Fruit fly (Drosophila melanogaster) whole organism, embryonic: Measurements from ENCODE around the gene hog.

Source experiments
- Asciz ChIP-seq: fragments of 200-800 bp; sonication (Bioruptor generic); optimal IDR thresholded peaks from 2 replicates; lab custom pipeline; 2017; ENCODE audit warnings: missing biosample characterization, mild to moderate bottlenecking, missing genetic modification characterization, missing genetic modification reagents
- Atf6 ChIP-seq: fragments of 200-800 bp; sonication (Bioruptor generic); IDR thresholded peaks from 2 replicates; pipeline ENCODE4 v1.3.6; 2022; ENCODE audit warnings: missing biosample characterization, missing genetic modification characterization
- CG12155 ChIP-seq: fragments of 200-800 bp; sonication (Bioruptor generic); optimal IDR thresholded peaks from 3 replicates; lab custom pipeline; 2016; ENCODE audit warnings: missing biosample characterization, missing genetic modification characterization
- CG12236 ChIP-seq: fragments of 200-800 bp; sonication (Bioruptor generic); optimal IDR thresholded peaks from 2 replicates; lab custom pipeline; 2016; ENCODE audit warnings: missing biosample characterization, missing genetic modification characterization
- CG12744 ChIP-seq: fragments of 200-800 bp; sonication (Bioruptor generic); optimal IDR thresholded peaks from 2 replicates; lab custom pipeline; 2016; ENCODE audit warnings: missing biosample characterization, missing genetic modification characterization
- CG12769 ChIP-seq: fragments of 200-800 bp; sonication (Bioruptor generic); optimal IDR thresholded peaks from 2 replicates; lab custom pipeline; 2019; ENCODE audit warnings: missing biosample characterization, mild to moderate bottlenecking, missing genetic modification characterization, moderate library complexity
- CG14710 ChIP-seq: fragments of 200-800 bp; sonication (Bioruptor generic); optimal IDR thresholded peaks from 3 replicates; lab custom pipeline; 2019; ENCODE audit warnings: missing biosample characterization, mild to moderate bottlenecking, missing genetic modification characterization, moderate library complexity
- CG1529 ChIP-seq: fragments of 200-800 bp; sonication (Bioruptor generic); optimal IDR thresholded peaks from 3 replicates; lab custom pipeline; 2018; ENCODE audit warnings: missing biosample characterization, missing genetic modification characterization
- CG15601 ChIP-seq: fragments of 200-800 bp; sonication (Bioruptor generic); optimal IDR thresholded peaks from 3 replicates; lab custom pipeline; 2019; ENCODE audit warnings: missing biosample characterization, mild to moderate bottlenecking, missing genetic modification characterization, moderate library complexity
- CG16815 ChIP-seq: fragments of 200-800 bp; sonication (Bioruptor generic); optimal IDR thresholded peaks from 3 replicates; lab custom pipeline; 2017; ENCODE audit warnings: missing biosample characterization, mild to moderate bottlenecking, missing genetic modification characterization
- CG2712 ChIP-seq: fragments of 200-800 bp; optimal IDR thresholded peaks from 3 replicates; lab custom pipeline; 2019; ENCODE audit warnings: missing biosample characterization, mild to moderate bottlenecking, missing genetic modification characterization, moderate library complexity
- CG2875 ChIP-seq: fragments of 200-800 bp; sonication (Bioruptor generic); optimal IDR thresholded peaks from 2 replicates; lab custom pipeline; 2017; ENCODE audit warnings: missing biosample characterization, mild to moderate bottlenecking, missing genetic modification characterization, missing genetic modification reagents
- CG30431 ChIP-seq: fragments of 200-800 bp; sonication (Bioruptor generic); optimal IDR thresholded peaks from 2 replicates; lab custom pipeline; 2017; ENCODE audit warnings: missing biosample characterization, missing genetic modification characterization
- CG31224 ChIP-seq: fragments of 200-800 bp; sonication (Bioruptor generic); IDR thresholded peaks from 2 replicates; pipeline ENCODE4 v1.3.6; 2022; ENCODE audit warnings: missing biosample characterization, missing genetic modification characterization
- CG32767 ChIP-seq: fragments of 200-800 bp; sonication (Bioruptor generic); IDR thresholded peaks from 2 replicates; pipeline ENCODE4 v1.3.6; 2022; ENCODE audit warnings: missing biosample characterization, missing genetic modification characterization
- CG34422 ChIP-seq: fragments of 200-800 bp; sonication (Bioruptor generic); IDR thresholded peaks from 3 replicates; pipeline ENCODE4 v1.3.6; 2022; ENCODE audit warnings: missing biosample characterization, missing genetic modification characterization
- CG4707 ChIP-seq: fragments of 200-800 bp; sonication (Bioruptor generic); optimal IDR thresholded peaks from 2 replicates; lab custom pipeline; 2018; ENCODE audit warnings: missing biosample characterization, mild to moderate bottlenecking, missing genetic modification characterization, moderate library complexity
- CG6654 ChIP-seq: fragments of 200-800 bp; sonication (Bioruptor generic); optimal IDR thresholded peaks from 2 replicates; lab custom pipeline; 2017; ENCODE audit warnings: missing biosample characterization, mild to moderate bottlenecking, missing genetic modification characterization
- CG8281 ChIP-seq: fragments of 200-800 bp; sonication (Bioruptor generic); optimal IDR thresholded peaks from 2 replicates; lab custom pipeline; 2018; ENCODE audit warnings: missing biosample characterization, mild to moderate bottlenecking, missing genetic modification characterization, moderate library complexity
- CG8359 ChIP-seq: fragments of 200-800 bp; sonication (Bioruptor generic); optimal IDR thresholded peaks from 2 replicates; lab custom pipeline; 2017; ENCODE audit warnings: missing biosample characterization, mild to moderate bottlenecking, missing genetic modification characterization, borderline replicate concordance
- CG9727 ChIP-seq: fragments of 200-800 bp; sonication (Bioruptor generic); optimal IDR thresholded peaks from 3 replicates; lab custom pipeline; 2017; ENCODE audit warnings: missing biosample characterization, mild to moderate bottlenecking, missing genetic modification characterization
- CHES-1-like ChIP-seq: fragments of 200-800 bp; sonication (Bioruptor generic); optimal IDR thresholded peaks from 2 replicates; lab custom pipeline; 2016; ENCODE audit warnings: missing biosample characterization, missing genetic modification characterization
- Chrac-16 ChIP-seq: fragments of 200-800 bp; sonication (Bioruptor generic); optimal IDR thresholded peaks from 3 replicates; lab custom pipeline; 2016; ENCODE audit warnings: missing biosample characterization, missing genetic modification characterization
- D ChIP-seq, 2 experiments: fragments of 200-800 bp in 1 of 2; fragments of >200 bp in 1 of 2; sonication (Bioruptor generic) in 1 of 2; optimal IDR thresholded peaks; 2 replicates in 1 of 2; 3 replicates in 1 of 2; lab custom pipeline; 2017; ENCODE audit warnings: mild to moderate bottlenecking in 1 of 2, missing biosample characterization in 1 of 2, missing genetic modification characterization in 1 of 2, missing genetic modification reagents in 1 of 2
- Ets65A ChIP-seq: fragments of 200-800 bp; sonication (Bioruptor generic); peaks from one replicate; lab custom pipeline; 2016; ENCODE audit warnings: missing biosample characterization, missing genetic modification characterization
- Fer2 ChIP-seq: fragments of 200-800 bp; sonication (Bioruptor generic); optimal IDR thresholded peaks from 2 replicates; lab custom pipeline; 2018; ENCODE audit warnings: missing biosample characterization, mild to moderate bottlenecking, missing genetic modification characterization, moderate library complexity
- H2.0 ChIP-seq: fragments of 200-800 bp; sonication (Bioruptor generic); IDR thresholded peaks from 2 replicates; pipeline ENCODE4 v1.3.6; 2022; ENCODE audit warnings: missing biosample characterization, missing genetic modification characterization
- Max ChIP-seq: fragments of 200-800 bp; sonication (Bioruptor generic); optimal IDR thresholded peaks from 2 replicates; lab custom pipeline; 2016; ENCODE audit warnings: missing biosample characterization, mild to moderate bottlenecking, missing genetic modification characterization
- Med ChIP-seq: fragments of 200-800 bp; sonication (Bioruptor generic); peaks from one replicate; lab custom pipeline; 2016; ENCODE audit warnings: missing biosample characterization, missing genetic modification characterization, mild to moderate bottlenecking, inconsistent platforms, moderate library complexity
- NC2α ChIP-seq: fragments of 200-800 bp; sonication (Bioruptor generic); optimal IDR thresholded peaks from 2 replicates; lab custom pipeline; 2016; ENCODE audit warnings: missing biosample characterization, missing genetic modification characterization
- NC2β ChIP-seq: fragments of 200-800 bp; sonication (Bioruptor generic); optimal IDR thresholded peaks from 2 replicates; lab custom pipeline; 2016; ENCODE audit warnings: missing biosample characterization, missing genetic modification characterization
- Neu2 ChIP-seq: fragments of 200-800 bp; sonication (Bioruptor generic); optimal IDR thresholded peaks from 3 replicates; lab custom pipeline; 2016; ENCODE audit warnings: missing biosample characterization, missing genetic modification characterization, borderline replicate concordance
- PHDP ChIP-seq: fragments of 200-800 bp; sonication (Bioruptor generic); optimal IDR thresholded peaks from 3 replicates; lab custom pipeline; 2018; ENCODE audit warnings: missing biosample characterization, mild to moderate bottlenecking, missing genetic modification characterization, moderate library complexity
- Tbp ChIP-seq: fragments of >200 bp; optimal IDR thresholded peaks from 2 replicates; lab custom pipeline; 2018; ENCODE audit warnings: missing biosample characterization, missing genetic modification characterization
- Usf ChIP-seq: fragments of 200-800 bp; sonication (Bioruptor generic); optimal IDR thresholded peaks from 2 replicates; lab custom pipeline; 2017; ENCODE audit warnings: missing genotype, missing biosample characterization, missing genetic modification characterization
- Xrp1 ChIP-seq: fragments of 200-800 bp; sonication (Bioruptor generic); IDR thresholded peaks from 2 replicates; pipeline ENCODE4 v1.3.6; 2022; ENCODE audit warnings: missing biosample characterization, missing genetic modification characterization
- caup ChIP-seq: fragments of 200-800 bp; sonication (Bioruptor generic); optimal IDR thresholded peaks from 3 replicates; lab custom pipeline; 2017; ENCODE audit warnings: missing biosample characterization, mild to moderate bottlenecking, missing genetic modification characterization, moderate library complexity; ENCODE audit not compliant: severe bottlenecking
- croc ChIP-seq: fragments of 200-800 bp; sonication (Bioruptor generic); conservative IDR thresholded peaks from 3 replicates; pipeline ENCODE4 v1.3.6; 2022; ENCODE audit warnings: missing biosample characterization, missing genetic modification characterization
- dan ChIP-seq: fragments of 200-800 bp; sonication (Bioruptor generic); IDR thresholded peaks from 2 replicates; pipeline ENCODE4 v1.3.6; 2022; ENCODE audit warnings: missing biosample characterization, missing genetic modification characterization
- eve ChIP-seq, 2 experiments: fragments of >200 bp; optimal IDR thresholded peaks; 2 replicates each; lab custom pipeline; 2017; ENCODE audit warnings: missing biosample characterization in 2 of 2, missing genetic modification characterization in 2 of 2
- fu2 ChIP-seq: fragments of 200-800 bp; sonication (Bioruptor generic); optimal IDR thresholded peaks from 2 replicates; lab custom pipeline; 2016; ENCODE audit warnings: missing biosample characterization, missing genetic modification characterization
- hb ChIP-seq: fragments of 200-800 bp; sonication (Bioruptor generic); IDR thresholded peaks from 3 replicates; pipeline ENCODE4 v1.3.6; 2022; ENCODE audit warnings: missing biosample characterization, missing genetic modification characterization; ENCODE audit not compliant: partially characterized antibody
- inv ChIP-seq: fragments of 200-800 bp; sonication (Bioruptor generic); IDR thresholded peaks from 2 replicates; pipeline ENCODE4 v1.3.6; 2022; ENCODE audit warnings: missing biosample characterization, missing genetic modification characterization; ENCODE audit not compliant: partially characterized antibody
- kah ChIP-seq: fragments of 200-800 bp; sonication (Bioruptor generic); optimal IDR thresholded peaks from 2 replicates; lab custom pipeline; 2018; ENCODE audit warnings: missing biosample characterization, mild to moderate bottlenecking, missing genetic modification characterization
- lab ChIP-seq: fragments of 200-800 bp; sonication (Bioruptor generic); optimal IDR thresholded peaks from 3 replicates; lab custom pipeline; 2017; ENCODE audit warnings: missing biosample characterization, missing genetic modification characterization, mild to moderate bottlenecking, moderate library complexity, missing genetic modification reagents
- pnt ChIP-seq: fragments of 200-800 bp; sonication (Bioruptor generic); optimal IDR thresholded peaks from 3 replicates; lab custom pipeline; 2016; ENCODE audit warnings: missing biosample characterization, missing genetic modification characterization
- sens ChIP-seq: fragments of 200-800 bp; sonication (Bioruptor generic); peaks from one replicate; lab custom pipeline; 2016; ENCODE audit warnings: missing biosample characterization, missing genetic modification characterization
- sima ChIP-seq: fragments of 200-800 bp; sonication (Bioruptor generic); optimal IDR thresholded peaks from 2 replicates; lab custom pipeline; 2016; ENCODE audit warnings: missing biosample characterization, missing genetic modification characterization
- vfl ChIP-seq: fragments of 200-800 bp; sonication (Bioruptor generic); optimal IDR thresholded peaks from 2 replicates; lab custom pipeline; 2016; ENCODE audit warnings: missing biosample characterization, missing genetic modification characterization
- wor ChIP-seq: fragments of 200-800 bp; sonication (Bioruptor generic); IDR thresholded peaks from 2 replicates; pipeline ENCODE4 v1.3.6; 2022; ENCODE audit warnings: missing biosample characterization, missing genetic modification characterization

The hog gene

dm6 chrX:14743819-14744218 lies 25.1 kb upstream of the hog start (continued):
- TF ChIP-seq CG31224 (GFP tag; lab: Robert Waterston, UW) = peak; percentile 12; the same call in 1 of the 2 replicates
- TF ChIP-seq Med (GFP tag; lab: Kevin White, UChicago) = peak; percentile 70
- TF ChIP-seq D (optimal IDR thresholded peaks at IDR 0.05; lab: Kevin White, UChicago) = no peak
- peak; percentile 29 for TF ChIP-seq D (GFP tag; optimal IDR thresholded peaks at IDR 0.05; lab: Kevin White, UChicago)
- no peak for TF ChIP-seq CG6654 (GFP tag; lab: Kevin White, UChicago)
- TF ChIP-seq NC2α = no peak
- TF ChIP-seq CG16815 = peak; percentile 34
- peak; percentile 8 for TF ChIP-seq caup
- TF ChIP-seq vfl = no peak
- TF ChIP-seq inv (GFP tag; lab: Robert Waterston, UW) = no peak
- TF ChIP-seq fu2 (GFP tag; lab: Kevin White, UChicago) = no peak
- TF ChIP-seq Xrp1 (GFP tag; lab: Robert Waterston, UW) = peak; percentile 81
- peak; percentile 73 for TF ChIP-seq CG9727 (GFP tag; lab: Kevin White, UChicago)
- TF ChIP-seq H2.0 = peak; percentile 29; the same call in 1 of the 2 replicates
- no peak for TF ChIP-seq Usf (GFP tag; lab: Kevin White, UChicago)
- TF ChIP-seq Max (GFP tag; lab: Kevin White, UChicago) = peak; percentile 27
- TF ChIP-seq CG12155 (GFP tag; lab: Kevin White, UChicago) = peak; percentile 2
- no peak for TF ChIP-seq CG12744 (GFP tag; lab: Kevin White, UChicago)
- peak; percentile 50 for TF ChIP-seq kah (GFP tag; lab: Kevin White, UChicago)
- TF ChIP-seq Neu2 (GFP tag; lab: Kevin White, UChicago) = no peak
- no peak for TF ChIP-seq CG12769 (tag; lab: Kevin White, UChicago)
- TF ChIP-seq NC2β (GFP tag; lab: Kevin White, UChicago) = peak; percentile 17
- TF ChIP-seq Ets65A (GFP tag; lab: Kevin White, UChicago) = no peak
- peak; percentile 68 for TF ChIP-seq CG14710 (tag; lab: Kevin White, UChicago)
- TF ChIP-seq CG34422 (GFP tag; lab: Robert Waterston, UW) = peak; percentile 62; the same call in 1 of the 3 replicates
- TF ChIP-seq CG12236 (GFP tag; lab: Kevin White, UChicago) = no peak
- peak; percentile 3 for TF ChIP-seq CG30431 (GFP tag; lab: Kevin White, UChicago)
- peak; percentile 18 for TF ChIP-seq CG15601
- TF ChIP-seq wor (GFP tag; lab: Robert Waterston, UW) = no peak
- peak; percentile 92 for TF ChIP-seq sens (GFP tag; lab: Kevin White, UChicago)
- TF ChIP-seq CG8281 (tag; lab: Kevin White, UChicago) = no peak
- TF ChIP-seq PHDP (tag; lab: Kevin White, UChicago) = peak; percentile 55
- peak in 1 of 2 experiments; percentile 47 for TF ChIP-seq eve (GFP tag; optimal IDR thresholded peaks at IDR 0.05; lab: Kevin White, UChicago)
- TF ChIP-seq pnt (GFP tag; lab: Kevin White, UChicago) = no peak
- peak; percentile 39 for TF ChIP-seq CG4707 (GFP tag; lab: Kevin White, UChicago)
- peak; percentile 40 for TF ChIP-seq CG1529 (GFP tag; lab: Kevin White, UChicago)
- no peak for TF ChIP-seq Fer2 (tag; lab: Kevin White, UChicago)
- peak; percentile 46; the same call in 1 of the 2 replicates for TF ChIP-seq CG32767 (GFP tag; lab: Robert Waterston, UW)
- TF ChIP-seq CG2712 (tag; lab: Kevin White, UChicago) = peak; percentile 67
- TF ChIP-seq CG8359 (GFP tag; lab: Kevin White, UChicago) = peak; percentile 21
- peak; percentile 55; the same call in 2 of the 3 replicates for TF ChIP-seq croc (GFP tag; lab: Robert Waterston, UW)
- no peak; the same call in 1 of the 2 replicates for TF ChIP-seq Atf6 (GFP tag; lab: Robert Waterston, UW)
- TF ChIP-seq Chrac-16 = peak; percentile 34
- no peak for TF ChIP-seq Tbp (GFP tag; lab: Kevin White, UChicago)
- TF ChIP-seq Asciz (GFP tag; lab: Kevin White, UChicago) = peak; percentile 32
- peak; percentile 15 for TF ChIP-seq CG2875 (GFP tag; lab: Kevin White, UChicago)
- no peak for TF ChIP-seq CHES-1-like (GFP tag; lab: Kevin White, UChicago)
- no peak for TF ChIP-seq hb (GFP tag; lab: Robert Waterston, UW)
- TF ChIP-seq lab (GFP tag; lab: Kevin White, UChicago) = peak; percentile 48
- TF ChIP-seq dan (GFP tag; lab: Robert Waterston, UW) = no peak
- no peak for TF ChIP-seq sima (GFP tag; lab: Kevin White, UChicago)
